Worm (Caenorhabditis elegans): Measurements from ENCODE around the gene sup-10.

DNA sequence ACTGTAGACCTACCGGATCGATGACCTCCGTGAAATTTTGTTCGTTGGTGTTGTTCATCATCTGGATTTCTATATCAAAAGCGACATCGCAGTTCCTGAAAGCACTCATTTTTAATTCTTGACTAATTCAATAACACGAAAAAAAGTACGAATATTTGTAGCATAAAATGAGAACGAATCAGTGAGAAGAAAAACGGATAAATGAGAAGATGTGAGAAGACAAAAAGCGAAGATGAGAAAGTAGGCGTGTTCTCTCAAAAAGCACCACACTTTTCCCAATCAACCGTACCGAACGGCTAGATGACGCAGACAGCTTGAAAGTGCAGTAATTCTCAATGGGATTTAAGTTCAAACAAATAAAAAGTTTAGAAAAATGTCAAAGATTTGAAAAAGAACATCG lies 41.4 kb upstream of the sup-10 start, which contains the start of gene npr-24:
- TF ChIP-seq ama-1 (optimal IDR thresholded peaks at IDR 0.05), result no peak
- TF ChIP-seq pes-1 (GFP tag; IDR thresholded peaks at IDR 0.05), result no peak
- no peak for TF ChIP-seq aly-1 (tag; optimal IDR thresholded peaks at IDR 0.05)
- TF ChIP-seq hmbx-1 (tag; optimal IDR thresholded peaks at IDR 0.05), result no peak
- TF ChIP-seq F13C5.2 (tag; optimal IDR thresholded peaks at IDR 0.05), result no peak
- no peak for TF ChIP-seq B0310.2 (tag; optimal IDR thresholded peaks at IDR 0.05)
- no peak for TF ChIP-seq hnd-1 (tag; optimal IDR thresholded peaks at IDR 0.05)
- no peak for TF ChIP-seq scrt-1 (GFP tag; IDR thresholded peaks at IDR 0.05)
